Fruit fly (Drosophila melanogaster): ENCODE data around the gene CG11307.

DNA sequence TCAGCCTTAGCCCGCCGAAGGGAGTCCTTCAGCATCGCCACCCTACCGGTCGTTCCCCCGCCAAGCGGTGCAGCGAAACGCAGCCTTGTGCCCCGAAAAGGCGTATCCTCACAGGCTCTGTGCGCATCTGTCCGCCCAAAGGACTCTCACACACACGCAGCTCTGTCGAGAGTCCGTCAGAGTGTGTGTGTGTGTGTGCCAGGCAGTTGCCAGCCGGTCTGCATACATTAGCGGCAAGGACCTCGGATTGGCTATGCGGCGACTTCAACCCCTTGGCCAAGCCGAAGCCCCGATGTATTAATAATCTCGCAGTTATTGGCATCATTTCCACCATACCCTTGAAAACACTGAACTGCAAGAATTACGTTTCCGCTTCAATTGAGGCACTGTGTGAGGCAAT is 6.9 kb upstream of the CG11307 start:
- TF ChIP-seq Ets96B (tag; optimal IDR thresholded peaks at IDR 0.05): no peak
- TF ChIP-seq dsx (GFP tag; optimal IDR thresholded peaks at IDR 0.05; ENCODE audit: poor library complexity, severe bottlenecking): no peak
- TF ChIP-seq CG6854 (GFP tag; optimal IDR thresholded peaks at IDR 0.05): no peak
